Worm (Caenorhabditis elegans): ENCODE measurements around the gene frpr-8.

The frpr-8 gene

ce11 chrX:8712662-8713061 is 15.0 kb downstream of the frpr-8 start:
- TF ChIP-seq syd-9 (tag; optimal IDR thresholded peaks at IDR 0.05) (no peak), dve-1 (tag; optimal IDR thresholded peaks at IDR 0.05) (no peak), gmeb-2 (tag; optimal IDR thresholded peaks at IDR 0.05) (no peak), ceh-34 (tag; optimal IDR thresholded peaks at IDR 0.05) (no peak), unc-42 (tag; optimal IDR thresholded peaks at IDR 0.05) (no peak), ceh-22 (tag; optimal IDR thresholded peaks at IDR 0.05) (no peak), tbx-7 (tag; optimal IDR thresholded peaks at IDR 0.05) (no peak), ttx-3 (tag; optimal IDR thresholded peaks at IDR 0.05) (no peak), dmd-4 (tag; optimal IDR thresholded peaks at IDR 0.05; ENCODE audit: borderline replicate concordance) (no peak), pha-2 (tag; optimal IDR thresholded peaks at IDR 0.05) (no peak), eyg-1 (tag; optimal IDR thresholded peaks at IDR 0.05) (no peak)

DNA sequence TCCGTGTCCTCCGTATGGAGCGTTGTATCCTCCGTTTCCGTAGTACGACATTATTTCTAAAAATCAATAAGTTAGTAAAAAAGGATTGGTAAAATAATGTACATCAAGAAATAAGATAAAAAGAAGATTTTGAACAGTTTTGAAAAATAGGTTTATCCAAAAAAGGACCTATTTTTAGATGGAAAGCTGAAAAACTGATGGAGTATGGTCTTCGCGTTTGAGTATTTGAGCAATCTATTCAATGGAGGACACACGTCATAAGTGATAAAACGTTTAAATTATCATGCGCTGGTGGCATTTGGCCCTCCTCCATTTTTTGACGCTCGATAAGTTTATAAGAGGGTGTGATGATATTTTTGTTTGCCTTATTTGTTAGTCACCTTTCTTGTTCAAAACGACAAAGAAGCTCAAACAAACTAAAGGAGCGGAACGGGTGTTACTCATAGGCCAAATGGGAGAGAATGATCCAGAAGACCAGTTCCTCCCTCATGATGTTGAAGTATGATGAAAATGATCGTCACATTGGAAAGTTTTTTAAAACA is 16.2 kb downstream of the frpr-8 start, which contains the start of gene F53A9.6:
TSS of gene F53A9.6 (minus strand) at position 51 of the 542 bp plus-strand sequence.
- TF ChIP-seq dve-1 (tag; optimal IDR thresholded peaks at IDR 0.05), result no peak
- TF ChIP-seq madf-2 (tag; optimal IDR thresholded peaks at IDR 0.05), result no peak
- no peak for TF ChIP-seq unc-55 (GFP tag; optimal IDR thresholded peaks at IDR 0.05)
- TF ChIP-seq ceh-19 (GFP tag; optimal IDR thresholded peaks at IDR 0.05), result no peak
- no peak for TF ChIP-seq ceh-18 (tag; optimal IDR thresholded peaks at IDR 0.05)
- no peak for TF ChIP-seq tbx-7 (tag; optimal IDR thresholded peaks at IDR 0.05)

- TF ChIP-seq ref-2 (tag; optimal IDR thresholded peaks at IDR 0.05) (no peak), nhr-11 (tag; optimal IDR thresholded peaks at IDR 0.05) (no peak), unc-55 (GFP tag; optimal IDR thresholded peaks at IDR 0.05) (no peak), ceh-45 (GFP tag; IDR thresholded peaks at IDR 0.05) (no peak), ceh-48 (tag; optimal IDR thresholded peaks at IDR 0.05) (no peak), C08G9.2 (tag; optimal IDR thresholded peaks at IDR 0.05) (no peak), lin-11 (tag; optimal IDR thresholded peaks at IDR 0.05) (no peak), pha-2 (tag; optimal IDR thresholded peaks at IDR 0.05) (no peak), nfya-1 (tag; optimal IDR thresholded peaks at IDR 0.05) (no peak), elt-2 (tag; optimal IDR thresholded peaks at IDR 0.05) (no peak), hlh-13 (GFP tag; optimal IDR thresholded peaks at IDR 0.05) (no peak), dve-1 (tag; optimal IDR thresholded peaks at IDR 0.05) (no peak), hlh-6 (tag; optimal IDR thresholded peaks at IDR 0.05) (no peak), gmeb-2 (tag; optimal IDR thresholded peaks at IDR 0.05) (no peak)
Measured at ce11 chrX:8714845-8715244, 17.2 kb downstream of the frpr-8 start.

DNA sequence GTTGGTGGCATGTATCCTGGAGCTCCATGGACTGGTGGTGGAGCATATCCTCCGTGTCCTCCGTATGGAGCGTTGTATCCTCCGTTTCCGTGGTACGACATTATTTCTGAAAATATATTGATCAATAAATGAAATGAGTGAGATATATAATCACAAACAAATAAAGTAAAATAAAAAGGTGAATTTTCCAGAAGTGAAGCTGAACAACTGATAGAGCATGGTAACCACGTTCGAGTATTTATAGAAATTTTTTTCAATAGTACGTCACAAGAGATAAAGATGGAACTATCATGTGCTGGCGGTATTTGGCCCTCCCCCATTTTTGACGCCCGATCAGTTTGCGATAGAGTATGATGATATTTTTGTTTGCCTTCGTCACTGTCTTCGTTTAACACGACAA is 19.2 kb downstream of the frpr-8 start, which contains the start of gene F53A9.7:
TSS of gene F53A9.7 (minus strand) at position 101 of the 400 bp plus-strand sequence.
- no peak for TF ChIP-seq ttx-3 (tag; optimal IDR thresholded peaks at IDR 0.05)
- no peak for TF ChIP-seq ceh-30 (tag; optimal IDR thresholded peaks at IDR 0.05)
- no peak for TF ChIP-seq ceh-34 (tag; optimal IDR thresholded peaks at IDR 0.05)
- TF ChIP-seq ref-2 (tag; optimal IDR thresholded peaks at IDR 0.05), result no peak
- no peak for TF ChIP-seq unc-86 (tag; optimal IDR thresholded peaks at IDR 0.05)
- TF ChIP-seq fax-1 (tag; optimal IDR thresholded peaks at IDR 0.05), result no peak
- no peak for TF ChIP-seq fkh-6 (tag; optimal IDR thresholded peaks at IDR 0.05)
- no peak for TF ChIP-seq ceh-19 (GFP tag; optimal IDR thresholded peaks at IDR 0.05)
- TF ChIP-seq unc-3 (GFP tag; conservative IDR thresholded peaks at IDR 0.05), result no peak
- no peak for TF ChIP-seq unc-3 (tag; optimal IDR thresholded peaks at IDR 0.05)
- TF ChIP-seq madf-2 (tag; optimal IDR thresholded peaks at IDR 0.05), result no peak
- TF ChIP-seq unc-55 (GFP tag; optimal IDR thresholded peaks at IDR 0.05), result no peak
- no peak for TF ChIP-seq zip-5 (tag; optimal IDR thresholded peaks at IDR 0.05)
- TF ChIP-seq pros-1 (tag; optimal IDR thresholded peaks at IDR 0.05), result no peak
- TF ChIP-seq ceh-2 (tag; optimal IDR thresholded peaks at IDR 0.05), result no peak

DNA sequence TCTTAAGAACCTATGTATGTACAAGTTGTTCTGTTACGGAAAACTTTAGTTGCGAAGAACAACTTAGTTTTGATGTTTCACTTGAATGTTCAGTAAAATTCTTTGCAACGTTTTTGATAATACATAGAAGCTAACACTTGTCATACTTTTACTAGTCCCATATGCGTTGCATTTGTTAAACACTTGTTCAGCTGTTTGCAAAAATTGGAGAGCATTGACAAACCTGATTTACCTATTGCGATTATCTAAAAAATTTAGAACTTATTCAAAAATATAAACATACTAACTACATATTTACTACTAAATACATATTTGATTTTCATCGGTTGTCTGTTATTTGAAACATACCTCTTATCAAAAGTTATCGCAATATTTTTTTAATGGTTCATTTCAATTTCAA is 20.5 kb downstream of the frpr-8 start:
- TF ChIP-seq hlh-8 (tag; optimal IDR thresholded peaks at IDR 0.05) (no peak), pqm-1 (tag; optimal IDR thresholded peaks at IDR 0.05) (no peak), hlh-15 (tag; optimal IDR thresholded peaks at IDR 0.05) (no peak), pax-1 (tag; optimal IDR thresholded peaks at IDR 0.05) (no peak), ceh-45 (GFP tag; IDR thresholded peaks at IDR 0.05) (no peak), sox-2 (GFP tag; IDR thresholded peaks at IDR 0.05) (no peak), che-1 (tag; optimal IDR thresholded peaks at IDR 0.05) (no peak), T23F11.4 (GFP tag; optimal IDR thresholded peaks at IDR 0.05) (no peak), zip-5 (tag; optimal IDR thresholded peaks at IDR 0.05) (no peak), lim-6 (tag; optimal IDR thresholded peaks at IDR 0.05) (no peak), pat-9 (tag; optimal IDR thresholded peaks at IDR 0.05) (no peak), nhr-11 (tag; optimal IDR thresholded peaks at IDR 0.05) (no peak), fkh-10 (GFP tag; optimal IDR thresholded peaks at IDR 0.05) (no peak), ceh-19 (GFP tag; optimal IDR thresholded peaks at IDR 0.05) (no peak), ceh-22 (tag; optimal IDR thresholded peaks at IDR 0.05) (no peak), tbx-7 (tag; optimal IDR thresholded peaks at IDR 0.05) (no peak), ceh-18 (tag; optimal IDR thresholded peaks at IDR 0.05) (no peak), fax-1 (tag; optimal IDR thresholded peaks at IDR 0.05) (no peak), ceh-34 (tag; optimal IDR thresholded peaks at IDR 0.05) (no peak)

Measured in whole organism, late embryonic.